Worm (Caenorhabditis elegans) whole organism, L4 larva: ENCODE results near the gene nsph-4.2.
"Not testable (repeated sequence)": the region's sequence is repeated elsewhere in the genome, so short reads cannot be mapped to it uniquely, and the experiment has no call there.

Source experiments
- R02D3.7 ChIP-seq: fragments of 150-350 bp; sonication (generic microtip); optimal IDR thresholded peaks from 3 replicates; lab custom pipeline; 2014; ENCODE audit warnings: missing biosample characterization, missing genetic modification characterization
- ceh-32 ChIP-seq: sonication (generic microtip); optimal IDR thresholded peaks from 2 replicates; lab custom pipeline; 2016; ENCODE audit warnings: mild to moderate bottlenecking, missing genetic modification characterization, missing compliant biosample characterization; ENCODE audit not compliant: poor library complexity
- hlh-30 ChIP-seq: sonication (generic microtip); optimal IDR thresholded peaks from 2 replicates; lab custom pipeline; 2017; ENCODE audit warnings: antibody characterized with exemption, mild to moderate bottlenecking, missing genetic modification characterization, missing compliant biosample characterization; ENCODE audit not compliant: insufficient read depth
- jun-1 ChIP-seq: fragments of 150-350 bp; optimal IDR thresholded peaks from 2 replicates; lab custom pipeline; 2014; ENCODE audit warnings: missing biosample characterization, missing genetic modification reagents, missing genetic modification characterization
- lin-15B ChIP-seq: fragments of 150-350 bp; sonication (generic microtip); optimal IDR thresholded peaks from 3 replicates; lab custom pipeline; 2014; ENCODE audit warnings: missing biosample characterization, missing genetic modification characterization
- lin-39 ChIP-seq: fragments of 150-350 bp; optimal IDR thresholded peaks from 2 replicates; lab custom pipeline; 2014; ENCODE audit warnings: missing biosample characterization, missing genetic modification reagents, missing genetic modification characterization
- mes-2 ChIP-seq: sonication (generic microtip); optimal IDR thresholded peaks from 2 replicates; lab custom pipeline; 2016; ENCODE audit warnings: missing genotype, mild to moderate bottlenecking, missing genetic modification characterization, missing compliant biosample characterization; ENCODE audit not compliant: poor library complexity, severe bottlenecking
- nhr-11 ChIP-seq: fragments of 150-350 bp; optimal IDR thresholded peaks from 2 replicates; lab custom pipeline; 2014; ENCODE audit warnings: missing biosample characterization, missing genetic modification characterization
- saeg-2 ChIP-seq: fragments of 200-800 bp; sonication (Bioruptor generic); IDR thresholded peaks from 2 replicates; pipeline ENCODE4 v1.3.6; 2022; ENCODE audit warnings: missing genetic modification reagents, missing genetic modification characterization, missing compliant biosample characterization
- skn-1 ChIP-seq: fragments of 150-350 bp; optimal IDR thresholded peaks from 2 replicates; lab custom pipeline; 2014; ENCODE audit warnings: missing biosample characterization, missing genetic modification characterization
- unc-39 ChIP-seq: sonication (generic microtip); optimal IDR thresholded peaks from 2 replicates; lab custom pipeline; 2017; ENCODE audit warnings: missing biosample characterization, missing genetic modification characterization
- vab-7 ChIP-seq: fragments of 200-800 bp; sonication (Bioruptor generic); IDR thresholded peaks from 2 replicates; pipeline ENCODE4 v1.3.6; 2022; ENCODE audit warnings: missing genetic modification reagents, missing genetic modification characterization, missing compliant biosample characterization
- ztf-11 ChIP-seq: fragments of 150-350 bp; optimal IDR thresholded peaks from 2 replicates; lab custom pipeline; 2014; ENCODE audit warnings: missing biosample characterization, missing genetic modification characterization

ce11 chrIV:5258385-5258784 is 39.8 kb downstream of the nsph-4.2 start, which contains the start of gene ttbk-2.1:
- not testable (repeated sequence) for TF ChIP-seq nhr-11; lin-15B; saeg-2 (GFP tag; lab: Robert Waterston, UW); lin-39 (tag; lab: Kevin White, UChicago); R02D3.7 (tag; lab: Kevin White, UChicago); unc-39 (tag; lab: Kevin White, UChicago); hlh-30 (tag; lab: Kevin White, UChicago); ceh-32 (tag; lab: Kevin White, UChicago); vab-7; ztf-11 (tag; lab: Kevin White, UChicago); mes-2 (tag; lab: Kevin White, UChicago); skn-1; jun-1 (tag; lab: Kevin White, UChicago)
